Fruit fly (Drosophila melanogaster) whole organism, pupa: ENCODE measurements around the gene Myc.
A peak's percentile ranks its signal among the peaks of the same experiment; 100 is the strongest.

Source experiments
- CG13204 ChIP-seq: fragments of 200-800 bp; sonication (Bioruptor generic); optimal IDR thresholded peaks from 2 replicates; lab custom pipeline; 2018; ENCODE audit warnings: missing biosample characterization, mild to moderate bottlenecking, missing genetic modification characterization, moderate library complexity
- CG14655 ChIP-seq: fragments of 200-800 bp; sonication (Bioruptor generic); optimal IDR thresholded peaks from 3 replicates; lab custom pipeline; 2017; ENCODE audit warnings: mild to moderate bottlenecking, missing biosample characterization, missing genetic modification reagents, missing genetic modification characterization
- CG15710 ChIP-seq: fragments of 200-800 bp; sonication (Bioruptor generic); optimal IDR thresholded peaks from 2 replicates; lab custom pipeline; 2018; ENCODE audit warnings: missing biosample characterization, mild to moderate bottlenecking, missing genetic modification characterization, moderate library complexity
- CG17806 ChIP-seq: fragments of 200-800 bp; sonication (Bioruptor generic); optimal IDR thresholded peaks from 2 replicates; lab custom pipeline; 2018; ENCODE audit warnings: missing biosample characterization, mild to moderate bottlenecking, missing genetic modification characterization, moderate library complexity
- CG32121 ChIP-seq: fragments of 200-800 bp; sonication (Bioruptor generic); IDR thresholded peaks from 2 replicates; pipeline ENCODE4 v1.3.6; 2022; ENCODE audit warnings: missing biosample characterization, missing genetic modification characterization
- CG34367 ChIP-seq: fragments of 200-800 bp; sonication (Bioruptor generic); optimal IDR thresholded peaks from 2 replicates; lab custom pipeline; 2018; ENCODE audit warnings: missing biosample characterization, mild to moderate bottlenecking, missing genetic modification characterization
- CG4496 ChIP-seq: fragments of 200-800 bp; sonication (Bioruptor generic); IDR thresholded peaks from 3 replicates; pipeline ENCODE4 v1.3.6; 2022; ENCODE audit warnings: missing biosample characterization, missing genetic modification characterization
- CG8159 ChIP-seq: fragments of 200-800 bp; sonication (Bioruptor generic); optimal IDR thresholded peaks from 3 replicates; lab custom pipeline; 2018; ENCODE audit warnings: missing biosample characterization, mild to moderate bottlenecking, missing genetic modification characterization, moderate library complexity
- CG8301 ChIP-seq: fragments of 200-800 bp; sonication (Bioruptor generic); optimal IDR thresholded peaks from 2 replicates; lab custom pipeline; 2018; ENCODE audit warnings: missing biosample characterization, mild to moderate bottlenecking, missing genetic modification characterization
- CG9948 ChIP-seq: fragments of 200-800 bp; sonication (Bioruptor generic); optimal IDR thresholded peaks from 2 replicates; lab custom pipeline; 2018; ENCODE audit warnings: missing biosample characterization, mild to moderate bottlenecking, missing genetic modification characterization, moderate library complexity
- D1 ChIP-seq: fragments of 200-800 bp; sonication (Bioruptor generic); optimal IDR thresholded peaks from 2 replicates; lab custom pipeline; 2018; ENCODE audit warnings: missing biosample characterization, mild to moderate bottlenecking, missing genetic modification characterization, moderate library complexity
- EcR ChIP-seq: fragments of 200-800 bp; sonication (Bioruptor generic); optimal IDR thresholded peaks from 3 replicates; lab custom pipeline; 2019; ENCODE audit warnings: missing biosample characterization, missing genetic modification characterization, mild to moderate bottlenecking, moderate library complexity, missing genetic modification reagents
- Ets98B ChIP-seq: fragments of 200-800 bp; sonication (Bioruptor generic); IDR thresholded peaks from 2 replicates; pipeline ENCODE4 v1.3.6; 2022; ENCODE audit warnings: missing biosample characterization, missing genetic modification characterization
- Pif1A ChIP-seq: fragments of 200-800 bp; sonication (Bioruptor generic); optimal IDR thresholded peaks from 3 replicates; lab custom pipeline; 2016; ENCODE audit warnings: missing biosample characterization, missing genetic modification characterization
- Pif1B ChIP-seq: fragments of 200-800 bp; sonication (Bioruptor generic); optimal IDR thresholded peaks from 3 replicates; lab custom pipeline; 2016; ENCODE audit warnings: missing biosample characterization, missing genetic modification characterization
- Snoo ChIP-seq: fragments of 200-800 bp; sonication (Bioruptor generic); optimal IDR thresholded peaks from 3 replicates; lab custom pipeline; 2017; ENCODE audit warnings: missing biosample characterization, mild to moderate bottlenecking, missing genetic modification characterization, inconsistent platforms
- fd96Ca ChIP-seq: fragments of 200-800 bp; sonication (Bioruptor generic); IDR thresholded peaks from 3 replicates; pipeline ENCODE4 v1.3.6; 2022; ENCODE audit warnings: missing biosample characterization, missing genetic modification characterization
- gl ChIP-seq: fragments of 200-800 bp; sonication (Bioruptor generic); optimal IDR thresholded peaks from 2 replicates; lab custom pipeline; 2018; ENCODE audit warnings: missing biosample characterization, mild to moderate bottlenecking, missing genetic modification characterization
- rn ChIP-seq: fragments of 200-800 bp; sonication (Bioruptor generic); IDR thresholded peaks from 2 replicates; pipeline ENCODE4 v1.3.6; 2022; ENCODE audit warnings: missing biosample characterization, missing genetic modification characterization

The Myc gene

dm6 chrX:3357724-3358179 is 15.2 kb upstream of the Myc start:
- peak; percentile 1 for TF ChIP-seq Pif1A
- TF ChIP-seq rn = no peak
- TF ChIP-seq CG13204 (GFP tag; lab: Kevin White, UChicago) = no peak
- peak; percentile 30 for TF ChIP-seq CG14655
- TF ChIP-seq Pif1B (GFP tag; lab: Kevin White, UChicago) = no peak
- TF ChIP-seq fd96Ca = 0 out of 3 replicates have a peak, but pooled peaks have one; percentile 28

dm6 chrX:3358875-3359274 is 14.1 kb upstream of the Myc start:
- TF ChIP-seq fd96Ca (no peak), Ets98B (GFP tag; lab: Robert Waterston, UW) (no peak), CG17806 (tag; lab: Kevin White, UChicago) (no peak), CG32121 (GFP tag; lab: Robert Waterston, UW) (no peak), CG14655 (no peak), Pif1A (no peak), Snoo (tag; lab: Kevin White, UChicago) (no peak), Pif1B (GFP tag; lab: Kevin White, UChicago) (no peak), CG8301 (tag; lab: Kevin White, UChicago) (no peak), rn (no peak)

dm6 chrX:3360437-3361075 is 12.4 kb upstream of the Myc start:
- TF ChIP-seq EcR (GFP tag; lab: Kevin White, UChicago) (no peak), CG4496 (GFP tag; lab: Robert Waterston, UW) (peak; percentile 30; the same call in 1 of the 3 replicates), CG14655 (peak; percentile 7), CG9948 (no peak), CG32121 (GFP tag; lab: Robert Waterston, UW) (0 out of 2 replicates have a peak, but pooled peaks have one; percentile 16), CG8301 (tag; lab: Kevin White, UChicago) (no peak)

- TF ChIP-seq CG32121 (GFP tag; lab: Robert Waterston, UW) (no peak), Pif1B (GFP tag; lab: Kevin White, UChicago) (no peak), Ets98B (GFP tag; lab: Robert Waterston, UW) (no peak), EcR (GFP tag; lab: Kevin White, UChicago) (no peak), CG34367 (no peak), fd96Ca (no peak), CG8301 (tag; lab: Kevin White, UChicago) (no peak), CG9948 (no peak), CG17806 (tag; lab: Kevin White, UChicago) (no peak), CG15710 (no peak), CG14655 (no peak)
Observed at dm6 chrX:3361675-3362074, 11.3 kb upstream of the Myc start.

dm6 chrX:3362436-3362835 is 10.5 kb upstream of the Myc start:
- TF ChIP-seq CG32121 (GFP tag; lab: Robert Waterston, UW) (no peak), CG4496 (GFP tag; lab: Robert Waterston, UW) (no peak), CG13204 (GFP tag; lab: Kevin White, UChicago) (no peak), Ets98B (GFP tag; lab: Robert Waterston, UW) (no peak), Pif1A (no peak), D1 (tag; lab: Kevin White, UChicago) (no peak), CG8159 (no peak), Pif1B (GFP tag; lab: Kevin White, UChicago) (no peak), rn (no peak)

dm6 chrX:3363676-3364075 is 9.3 kb upstream of the Myc start:
- TF ChIP-seq CG32121 (GFP tag; lab: Robert Waterston, UW) (no peak), CG13204 (GFP tag; lab: Kevin White, UChicago) (no peak), CG4496 (GFP tag; lab: Robert Waterston, UW) (0 out of 3 replicates have a peak, but pooled peaks have one; percentile 27), Ets98B (GFP tag; lab: Robert Waterston, UW) (no peak), CG9948 (no peak), gl (tag; lab: Kevin White, UChicago) (no peak), D1 (tag; lab: Kevin White, UChicago) (no peak), Snoo (tag; lab: Kevin White, UChicago) (no peak), EcR (GFP tag; lab: Kevin White, UChicago) (no peak)

dm6 chrX:3365586-3365985 is 7.4 kb upstream of the Myc start:
- no peak for TF ChIP-seq EcR (GFP tag; lab: Kevin White, UChicago)
- no peak for TF ChIP-seq CG8301 (tag; lab: Kevin White, UChicago)
- TF ChIP-seq, all 21 proteins: peak for 0
